Worm (Caenorhabditis elegans): ENCODE measurements around the gene mcat-1.

DNA sequence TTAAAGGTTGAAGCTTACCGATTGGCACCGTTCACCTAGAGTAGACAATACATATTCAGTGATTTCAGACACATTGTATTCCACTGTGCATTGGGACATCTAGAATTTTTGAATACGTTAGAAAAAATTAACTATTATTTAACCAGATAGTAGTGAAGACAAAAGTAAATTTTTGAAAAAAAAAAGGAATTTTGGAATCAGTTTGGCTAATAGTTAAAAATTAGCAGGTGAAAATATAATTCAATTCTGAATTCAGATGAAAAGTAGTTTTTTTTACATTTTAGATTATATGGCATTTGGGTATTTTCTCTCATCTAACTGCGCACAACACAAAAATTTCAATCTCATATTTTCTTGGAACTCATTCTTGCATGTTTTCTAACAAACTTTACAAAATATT is 33.6 kb upstream of the mcat-1 start, which contains the start of gene nmur-2:
- TF ChIP-seq snpc-4 (tag; optimal IDR thresholded peaks at IDR 0.05) (no peak), elt-3 (tag; optimal IDR thresholded peaks at IDR 0.05) (no peak), nhr-237 (tag; optimal IDR thresholded peaks at IDR 0.05) (no peak), mep-1 (tag; optimal IDR thresholded peaks at IDR 0.05) (no peak), unc-62 (GFP tag; optimal IDR thresholded peaks at IDR 0.05) (no peak)
